Worm (Caenorhabditis elegans): ENCODE results near the gene ncs-1.

The ncs-1 gene

DNA sequence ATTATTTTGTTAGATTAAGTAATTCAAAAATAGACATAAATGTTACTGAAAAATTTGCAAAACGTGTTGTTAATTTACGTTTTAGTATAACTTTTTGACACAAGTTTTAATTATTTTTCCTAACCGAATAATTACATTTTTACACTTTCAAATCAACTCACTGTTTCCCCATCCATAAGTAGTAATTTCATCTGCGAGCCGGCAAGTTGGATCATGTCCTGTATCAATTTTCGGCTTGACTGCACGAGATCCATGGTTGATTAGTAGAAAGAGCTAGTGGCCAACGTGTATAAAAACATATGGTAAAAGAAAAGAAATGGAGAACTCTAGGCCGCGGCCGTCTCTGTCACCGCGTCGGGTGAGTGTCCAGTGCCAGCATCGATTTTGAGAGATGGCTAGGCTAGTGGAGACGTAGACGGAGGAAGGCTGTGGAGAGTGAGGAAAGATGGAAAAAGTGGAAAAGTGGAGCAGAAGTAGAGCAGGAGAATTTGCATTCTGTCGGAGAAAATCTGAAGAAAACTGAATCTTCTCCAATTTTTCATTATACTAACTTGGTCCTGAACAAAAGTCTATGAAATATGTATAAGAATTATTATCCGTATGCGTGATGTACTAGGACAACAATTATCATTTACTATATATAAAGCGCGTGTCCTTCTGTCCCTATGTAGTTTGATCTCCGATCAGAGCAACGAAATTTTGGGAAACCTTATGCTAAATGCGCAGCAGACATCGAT, 11.6 kb upstream of the ncs-1 start, which contains the start of gene vps-45 (continued):
- TF ChIP-seq gmeb-2 (tag; optimal IDR thresholded peaks at IDR 0.05) (no peak), eyg-1 (tag; optimal IDR thresholded peaks at IDR 0.05) (no peak), ttx-3 (tag; optimal IDR thresholded peaks at IDR 0.05) (no peak), lin-11 (tag; optimal IDR thresholded peaks at IDR 0.05) (no peak), unc-3 (GFP tag; conservative IDR thresholded peaks at IDR 0.05) (no peak), unc-3 (tag; optimal IDR thresholded peaks at IDR 0.05) (no peak), ahr-1 (tag; optimal IDR thresholded peaks at IDR 0.05) (no peak), npax-4 (tag; optimal IDR thresholded peaks at IDR 0.05) (no peak), pha-4 (tag; optimal IDR thresholded peaks at IDR 0.05) (no peak), ceh-48 (tag; optimal IDR thresholded peaks at IDR 0.05) (peak; percentile 80), F13H6.1 (tag; optimal IDR thresholded peaks at IDR 0.05) (no peak), rnt-1 (tag; optimal IDR thresholded peaks at IDR 0.05) (no peak), ceh-19 (GFP tag; optimal IDR thresholded peaks at IDR 0.05) (no peak), ceh-18 (tag; optimal IDR thresholded peaks at IDR 0.05) (peak; percentile 14), C38D4.7 (GFP tag; optimal IDR thresholded peaks at IDR 0.05) (no peak), unc-55 (GFP tag; optimal IDR thresholded peaks at IDR 0.05) (no peak), hlh-15 (tag; optimal IDR thresholded peaks at IDR 0.05) (no peak), madf-2 (tag; optimal IDR thresholded peaks at IDR 0.05) (no peak), ama-1 (optimal IDR thresholded peaks at IDR 0.05) (no peak), fkh-6 (tag; optimal IDR thresholded peaks at IDR 0.05) (no peak), K09A11.1 (tag; optimal IDR thresholded peaks at IDR 0.05; ENCODE audit: insufficient read depth) (no peak), zip-5 (tag; optimal IDR thresholded peaks at IDR 0.05) (no peak), nhr-11 (tag; optimal IDR thresholded peaks at IDR 0.05) (no peak), pha-2 (tag; optimal IDR thresholded peaks at IDR 0.05) (no peak), hlh-30 (tag; optimal IDR thresholded peaks at IDR 0.05; ENCODE audit: insufficient read depth) (no peak), pag-3 (tag; optimal IDR thresholded peaks at IDR 0.05; ENCODE audit: borderline replicate concordance) (no peak), pat-9 (tag; optimal IDR thresholded peaks at IDR 0.05) (no peak), syd-9 (tag; optimal IDR thresholded peaks at IDR 0.05) (no peak), K02D7.2 (tag; optimal IDR thresholded peaks at IDR 0.05) (no peak), ztf-16 (tag; optimal IDR thresholded peaks at IDR 0.05) (no peak), ceh-2 (tag; optimal IDR thresholded peaks at IDR 0.05) (no peak)

DNA sequence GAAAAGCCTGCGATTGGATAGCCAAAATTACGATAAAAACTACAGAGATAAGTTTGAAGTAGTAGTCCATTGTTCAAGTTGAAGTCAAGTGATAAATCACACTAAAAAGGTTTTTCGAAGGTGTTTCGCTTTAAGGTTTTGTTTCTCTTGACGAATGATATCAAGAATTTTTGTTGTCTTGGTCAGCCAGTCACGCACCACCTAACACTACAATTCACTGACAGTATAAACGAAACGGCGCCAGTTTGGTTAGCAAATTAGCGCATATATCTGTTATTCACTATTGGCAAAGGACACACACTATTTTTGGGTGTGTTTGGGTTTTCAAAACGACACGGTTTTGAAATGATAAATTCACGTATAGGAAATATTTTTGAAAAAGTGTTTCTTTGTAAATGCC, 7.0 kb upstream of the ncs-1 start, which contains the start of gene C44C1.6:
TSS of gene C44C1.6 (minus strand) at position 199 of the 400 bp plus-strand sequence.
- no peak for TF ChIP-seq hlh-13 (GFP tag; optimal IDR thresholded peaks at IDR 0.05)

DNA sequence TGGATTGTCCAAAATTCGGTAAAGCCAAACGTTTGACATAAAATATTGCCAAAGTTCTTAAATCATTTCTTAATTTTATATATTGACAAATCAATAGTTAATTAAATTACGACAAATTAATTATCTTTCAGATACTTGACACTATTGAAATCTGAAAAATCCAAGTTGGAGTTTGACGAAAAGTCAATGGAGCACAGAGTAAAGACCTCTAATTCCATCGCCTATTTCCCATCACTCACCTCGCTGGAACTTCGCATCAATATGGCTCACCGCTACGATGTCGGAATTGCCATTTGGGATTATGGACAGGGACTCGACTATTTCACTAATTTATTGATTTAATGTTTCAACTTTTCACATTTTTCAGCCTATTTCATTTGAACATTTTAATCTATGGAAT, 2.9 kb downstream of the ncs-1 start:
- TF ChIP-seq hlh-30 (tag; optimal IDR thresholded peaks at IDR 0.05; ENCODE audit: insufficient read depth): no peak

DNA sequence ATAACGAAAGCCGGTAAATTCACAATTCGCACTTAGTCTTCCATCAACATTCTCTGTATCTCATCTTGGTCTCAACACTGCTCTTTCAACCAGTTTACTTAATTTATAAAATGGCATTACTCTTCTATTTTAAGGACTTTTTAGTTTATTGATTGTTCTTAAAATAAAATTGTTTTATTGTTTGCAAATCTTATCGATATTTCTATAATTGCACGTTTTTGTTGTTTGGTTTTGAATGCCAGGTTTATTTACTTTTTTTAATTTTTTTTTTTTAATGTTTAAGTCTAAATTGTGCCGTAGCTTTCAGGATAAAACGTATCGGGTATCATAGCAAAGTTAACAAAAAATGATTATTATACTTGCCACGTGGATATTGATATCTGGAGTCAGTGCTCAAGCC, 5.5 kb downstream of the ncs-1 start, which contains the start of gene chil-10:
TSS of gene chil-10 (plus strand) at position 301 of the 400 bp plus-strand sequence.
- no peak for TF ChIP-seq F13H6.1 (tag; optimal IDR thresholded peaks at IDR 0.05)
- TF ChIP-seq rnt-1 (tag; optimal IDR thresholded peaks at IDR 0.05): no peak

DNA sequence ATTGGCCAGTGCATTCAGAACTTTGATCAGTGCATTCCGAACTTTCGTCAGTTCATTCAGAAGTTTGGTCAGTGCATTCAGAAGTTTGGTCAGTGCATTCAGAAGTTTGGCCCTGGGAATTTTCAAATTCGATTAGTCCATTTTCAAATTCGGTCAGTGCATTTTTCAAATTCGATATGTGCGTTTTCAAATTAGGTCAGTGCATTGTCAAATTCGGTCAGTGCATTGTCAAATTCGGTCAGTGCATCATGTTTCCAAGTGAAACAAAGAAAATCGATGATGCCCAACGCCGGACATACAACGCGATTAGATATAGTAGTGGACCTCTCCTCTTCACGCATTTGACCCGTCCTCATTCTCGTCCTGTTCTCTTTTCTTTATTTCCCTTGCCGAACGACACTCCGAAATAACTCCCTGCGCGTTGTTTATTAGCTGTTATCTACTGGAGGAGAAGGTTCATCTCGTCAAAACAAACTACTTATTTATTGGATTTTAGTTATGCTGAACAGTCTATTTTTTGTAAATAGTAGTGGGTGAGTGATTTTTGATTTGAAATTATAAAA, 8.5 kb downstream of the ncs-1 start, which contains the start of gene apm-3:
TSS of gene apm-3 (plus strand) at position 477 of the 563 bp plus-strand sequence.
- TF ChIP-seq madf-2 (tag; optimal IDR thresholded peaks at IDR 0.05): no peak
- no peak for TF ChIP-seq pax-1 (tag; optimal IDR thresholded peaks at IDR 0.05)
- TF ChIP-seq hlh-6 (tag; optimal IDR thresholded peaks at IDR 0.05): no peak
- no peak for TF ChIP-seq tbx-7 (tag; optimal IDR thresholded peaks at IDR 0.05)
- TF ChIP-seq dmd-4 (tag; optimal IDR thresholded peaks at IDR 0.05; ENCODE audit: borderline replicate concordance): no peak
- TF ChIP-seq K02D7.2 (tag; optimal IDR thresholded peaks at IDR 0.05): no peak
- no peak for TF ChIP-seq K09A11.1 (tag; optimal IDR thresholded peaks at IDR 0.05; ENCODE audit: insufficient read depth)
- TF ChIP-seq sdc-2 (tag; optimal IDR thresholded peaks at IDR 0.05): no peak
- no peak for TF ChIP-seq ceh-14 (tag; optimal IDR thresholded peaks at IDR 0.05)
- TF ChIP-seq mec-3 (tag; optimal IDR thresholded peaks at IDR 0.05; ENCODE audit: borderline replicate concordance): no peak
- TF ChIP-seq ceh-22 (tag; optimal IDR thresholded peaks at IDR 0.05): no peak
- TF ChIP-seq ztf-16 (tag; optimal IDR thresholded peaks at IDR 0.05): no peak
- TF ChIP-seq pag-3 (tag; optimal IDR thresholded peaks at IDR 0.05; ENCODE audit: borderline replicate concordance): no peak
- no peak for TF ChIP-seq C08G9.2 (tag; optimal IDR thresholded peaks at IDR 0.05)
- TF ChIP-seq ceh-34 (tag; optimal IDR thresholded peaks at IDR 0.05): no peak
- TF ChIP-seq Y22D7AL.16 (tag; optimal IDR thresholded peaks at IDR 0.05): no peak
- TF ChIP-seq tbx-2 (tag; optimal IDR thresholded peaks at IDR 0.05): peak; percentile 34
- TF ChIP-seq nhr-232 (tag; optimal IDR thresholded peaks at IDR 0.05): no peak
